Worm (Caenorhabditis elegans) whole organism, dauer: ENCODE measurements around the gene fbxc-32.

Experiments used
- unc-62 ChIP-seq: sonication (generic microtip); optimal IDR thresholded peaks from 2 replicates; lab custom pipeline; 2017; ENCODE audit warnings: missing biosample characterization, missing genetic modification reagents, missing genetic modification characterization

Gene fbxc-32

ce11 chrII:909554-909953, 38.4 kb downstream of the fbxc-32 start, which contains the start of the genes fbxc-24 and fbxc-27:
Gene fbxc-24, minus strand, starts transcription at chrII:909654.
Gene fbxc-27, plus strand, starts transcription at chrII:909769.
- TF ChIP-seq unc-62 (GFP tag; lab: Kevin White, UChicago): no peak

ce11 chrII:905335-905734, 42.7 kb downstream of the fbxc-32 start:
- TF ChIP-seq unc-62 (GFP tag; lab: Kevin White, UChicago): no peak

ce11 chrII:901632-902031, 46.4 kb downstream of the fbxc-32 start, which contains the start of gene T07D3.2:
Gene T07D3.2, plus strand, starts transcription at chrII:901932.
- TF ChIP-seq unc-62 (GFP tag; lab: Kevin White, UChicago): no peak

- TF ChIP-seq unc-62 (GFP tag; lab: Kevin White, UChicago): no peak
Observed at ce11 chrII:900720-901332, 47.2 kb downstream of the fbxc-32 start, which contains the start of gene T07D3.9. Gene T07D3.9, minus strand, starts transcription at chrII:900913.
